Worm (Caenorhabditis elegans) whole organism, dauer: Measurements from ENCODE around the gene K12D12.5.

Experiments
- unc-62 ChIP-seq: sonication (generic microtip); optimal IDR thresholded peaks from 2 replicates; lab custom pipeline; 2017; ENCODE audit warnings: missing biosample characterization, missing genetic modification reagents, missing genetic modification characterization

Gene K12D12.5

DNA sequence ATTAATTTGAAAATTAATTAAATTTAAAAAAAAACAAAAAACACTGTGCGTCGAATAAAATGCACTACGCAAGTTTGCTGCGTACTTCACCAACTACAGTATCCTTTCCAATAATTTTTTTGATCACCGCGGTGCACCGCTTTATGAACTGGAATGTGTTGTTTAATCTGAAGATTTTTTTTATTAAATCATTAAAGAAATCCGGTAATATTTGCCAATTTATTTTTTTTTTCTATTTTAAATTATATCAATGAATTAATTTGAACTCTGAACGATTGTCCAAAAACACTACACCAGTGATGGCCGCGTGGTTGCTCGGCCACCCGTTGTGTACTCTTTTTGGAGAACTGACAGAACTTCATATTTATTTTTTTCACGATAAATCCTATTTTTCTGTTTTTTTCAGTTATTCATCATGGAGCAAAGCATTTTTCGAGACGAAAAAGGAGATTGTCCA, at the start of gene K12D12.5:
K12D12.5 (plus strand) TSS at position 407 of the 457 bp plus-strand sequence.
- TF ChIP-seq unc-62 (GFP tag; lab: Kevin White, UChicago), result no peak

DNA sequence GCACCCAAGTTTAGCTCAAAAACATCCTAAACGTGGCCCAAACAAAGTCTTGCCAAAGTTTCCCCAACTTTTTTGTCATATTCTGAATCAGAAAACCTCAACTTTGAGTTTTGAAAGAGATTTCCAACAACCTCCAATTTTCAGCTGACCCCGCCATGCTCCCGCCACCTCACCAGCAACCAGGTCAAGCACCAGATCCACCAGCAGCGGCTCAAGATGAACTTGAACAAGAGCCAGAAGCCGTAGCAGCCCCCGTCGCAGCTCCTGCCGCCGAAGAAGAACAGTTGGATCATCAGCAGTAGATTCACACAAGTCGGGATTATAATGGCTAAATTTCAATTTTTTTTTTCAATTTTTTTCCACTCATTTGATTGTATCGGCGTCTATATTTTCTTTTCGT, 49.6 kb upstream of the K12D12.5 start:
- no peak for TF ChIP-seq unc-62 (GFP tag; lab: Kevin White, UChicago)

DNA sequence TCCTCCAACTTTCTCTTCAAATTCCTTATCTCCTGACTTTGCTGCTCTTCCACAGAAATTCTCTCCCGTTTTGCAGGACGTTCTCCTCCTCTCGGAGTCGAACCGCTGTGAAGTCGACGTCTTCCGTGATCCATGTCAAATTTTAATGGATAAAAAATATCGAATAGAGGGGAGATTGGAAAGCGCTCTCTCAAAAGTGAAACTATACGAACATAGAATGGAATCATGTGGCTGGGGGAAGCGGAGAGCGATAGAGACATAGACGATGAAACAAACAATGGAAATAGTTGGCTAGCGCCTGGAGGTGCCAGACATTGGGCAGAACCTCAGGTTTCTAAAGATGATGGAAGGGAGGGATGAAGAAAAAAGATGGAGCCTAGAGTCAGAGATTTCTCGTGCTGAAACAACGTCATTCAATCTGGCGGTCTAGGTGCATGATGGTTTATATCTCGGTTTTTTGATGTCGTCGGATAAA, 46.9 kb upstream of the K12D12.5 start, which contains the start of gene F43G6.8:
F43G6.8 (minus strand) TSS at position 198 of the 475 bp plus-strand sequence.
- no peak for TF ChIP-seq unc-62 (GFP tag; lab: Kevin White, UChicago)

ce11 chrII:11816014-11816413, 44.8 kb upstream of the K12D12.5 start:
- TF ChIP-seq unc-62 (GFP tag; lab: Kevin White, UChicago), result no peak

ce11 chrII:11816475-11816874, 44.4 kb upstream of the K12D12.5 start, which contains the start of gene pap-3:
Gene pap-3 (minus strand): TSS chrII:11816575.
- TF ChIP-seq unc-62 (GFP tag; lab: Kevin White, UChicago), result no peak

- no peak for TF ChIP-seq unc-62 (GFP tag; lab: Kevin White, UChicago)
These were observed 41.0 kb upstream of the K12D12.5 start, which contains the start of gene Y6D1A.2 for ce11 chrII:11819824-11820223. Gene Y6D1A.2 (minus strand): TSS chrII:11819924.

- no peak for TF ChIP-seq unc-62 (GFP tag; lab: Kevin White, UChicago)
These were observed 37.1 kb upstream of the K12D12.5 start, which contains the start of gene Y6D1A.1 for ce11 chrII:11823566-11824308. Gene Y6D1A.1 (minus strand): TSS chrII:11823616.

DNA sequence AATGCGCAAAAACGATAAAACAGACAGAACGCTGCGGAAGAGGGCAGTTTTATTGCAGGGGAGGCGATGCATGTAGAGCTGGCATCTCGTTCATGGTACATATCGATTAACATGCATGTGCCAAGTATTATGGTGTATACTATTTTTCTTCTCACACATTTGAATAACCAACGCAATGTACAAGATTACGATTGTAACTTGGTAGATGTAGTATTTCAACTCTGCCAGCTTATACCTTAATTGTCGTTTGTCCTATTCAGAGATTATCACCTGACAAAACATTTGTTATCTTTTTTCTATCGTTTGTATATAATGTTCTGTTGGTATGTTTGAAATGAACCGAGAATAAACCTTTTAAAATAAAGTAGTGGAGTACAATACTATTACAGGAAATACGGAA, 30.9 kb upstream of the K12D12.5 start, which contains the start of gene pes-5:
pes-5 (minus strand) TSS at position 101 of the 400 bp plus-strand sequence.
- TF ChIP-seq unc-62 (GFP tag; lab: Kevin White, UChicago), result no peak

ce11 chrII:11830601-11831000, 30.2 kb upstream of the K12D12.5 start:
- no peak for TF ChIP-seq unc-62 (GFP tag; lab: Kevin White, UChicago)

DNA sequence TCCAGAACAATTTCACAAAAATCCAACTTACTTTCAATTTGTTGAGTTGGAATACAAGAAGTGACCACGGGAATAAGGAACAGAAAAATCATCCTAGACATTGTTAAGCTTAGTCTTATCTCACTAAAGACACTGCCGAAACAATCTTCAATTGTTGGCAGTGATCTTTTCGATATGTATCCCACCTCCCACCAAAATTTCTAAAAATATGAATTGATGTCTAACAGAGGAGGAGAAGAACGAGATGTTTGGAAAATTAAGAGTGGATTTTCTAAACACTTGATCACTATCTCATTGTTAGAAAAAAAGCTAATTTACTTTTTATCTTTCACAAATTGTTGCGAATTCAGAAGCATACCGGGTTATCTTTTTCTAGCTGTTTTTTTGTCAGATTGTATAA, 28.4 kb upstream of the K12D12.5 start, which contains the start of gene clec-144:
clec-144 (minus strand) TSS at position 101 of the 400 bp plus-strand sequence.
- no peak for TF ChIP-seq unc-62 (GFP tag; lab: Kevin White, UChicago)

- no peak for TF ChIP-seq unc-62 (GFP tag; lab: Kevin White, UChicago)
These were observed 25.6 kb upstream of the K12D12.5 start, which contains the start of gene T27D12.6 for ce11 chrII:11835208-11835607. Gene T27D12.6 (plus strand): TSS chrII:11835508.

- TF ChIP-seq unc-62 (GFP tag; lab: Kevin White, UChicago), result no peak
These were observed 24.1 kb upstream of the K12D12.5 start for ce11 chrII:11836554-11837218.

- TF ChIP-seq unc-62 (GFP tag; lab: Kevin White, UChicago), result no peak
These were observed 22.5 kb upstream of the K12D12.5 start for ce11 chrII:11838353-11838752.

DNA sequence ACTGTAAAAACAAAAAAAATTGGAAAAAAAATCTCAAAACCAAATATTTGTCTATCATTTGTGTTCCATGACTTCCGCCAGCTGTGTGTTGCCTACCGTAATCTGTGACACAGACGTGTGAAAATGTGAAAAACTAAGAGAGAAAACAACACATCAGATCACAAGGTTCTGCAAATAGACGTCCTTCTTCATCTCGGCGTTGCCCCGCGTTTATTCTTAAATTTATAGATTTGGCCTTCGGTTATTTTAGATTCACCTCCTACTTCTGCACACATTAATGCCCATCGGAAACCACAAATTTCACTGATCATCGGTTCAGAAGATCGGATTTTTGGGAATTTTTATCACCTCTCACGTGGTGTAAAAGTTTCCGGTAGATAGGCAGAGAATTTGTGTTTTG, 21.7 kb upstream of the K12D12.5 start:
- TF ChIP-seq unc-62 (GFP tag; lab: Kevin White, UChicago), result no peak

- no peak for TF ChIP-seq unc-62 (GFP tag; lab: Kevin White, UChicago)
These were observed 19.2 kb upstream of the K12D12.5 start for ce11 chrII:11841653-11842052.

DNA sequence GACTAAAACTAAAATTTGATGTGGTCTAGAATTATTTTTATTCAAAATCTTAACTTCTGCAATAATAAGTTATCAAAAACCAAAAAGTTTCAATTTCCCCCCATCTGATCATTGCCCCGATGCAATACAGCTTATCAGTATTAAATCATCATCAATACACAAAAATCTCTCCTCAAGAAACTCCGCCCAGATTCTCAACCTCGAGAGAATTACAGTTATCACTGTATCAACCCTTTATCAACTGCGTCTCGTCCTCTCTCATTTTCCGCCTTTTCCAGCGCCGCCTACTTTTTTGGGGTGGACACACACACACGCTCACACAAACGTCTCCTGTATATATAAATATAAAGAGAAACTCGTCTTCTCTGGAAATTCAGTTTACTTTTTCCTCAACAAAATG, 18.5 kb upstream of the K12D12.5 start, which contains the start of gene T27D12.1:
T27D12.1 (plus strand) TSS at position 301 of the 400 bp plus-strand sequence.
- no peak for TF ChIP-seq unc-62 (GFP tag; lab: Kevin White, UChicago)
